Worm (Caenorhabditis elegans): ENCODE data around the gene srh-71.

- no peak for TF ChIP-seq ztf-4 (tag; optimal IDR thresholded peaks at IDR 0.05)
- no peak for TF ChIP-seq nhr-237 (tag; optimal IDR thresholded peaks at IDR 0.05)
- TF ChIP-seq snpc-4 (tag; optimal IDR thresholded peaks at IDR 0.05): no peak
- no peak for TF ChIP-seq ama-1 (optimal IDR thresholded peaks at IDR 0.05)
- no peak for TF ChIP-seq nhr-10 (tag; optimal IDR thresholded peaks at IDR 0.05)
- TF ChIP-seq nhr-12 (tag; optimal IDR thresholded peaks at IDR 0.05): no peak
- no peak for TF ChIP-seq mdl-1 (tag; optimal IDR thresholded peaks at IDR 0.05)
- no peak for TF ChIP-seq nhr-77 (tag; optimal IDR thresholded peaks at IDR 0.05)
- no peak for TF ChIP-seq nhr-11 (tag; optimal IDR thresholded peaks at IDR 0.05)
Measured at ce11 chrII:3123206-3123605, at the start of gene srh-71.
